Worm (Caenorhabditis elegans): ENCODE results near the gene C25H3.16.
A peak's percentile ranks its signal among the peaks of the same experiment; 100 is the strongest.

The C25H3.16 gene

ce11 chrII:5665991-5666390 lies at the start of gene C25H3.16:
TSS of gene C25H3.16 (plus strand) at chrII:5666291.
- TF ChIP-seq dmd-8 (GFP tag; IDR thresholded peaks at IDR 0.05) = no peak
- TF ChIP-seq mdt-29 (GFP tag; IDR thresholded peaks at IDR 0.05) = no peak
- no peak for TF ChIP-seq fos-1 (tag; optimal IDR thresholded peaks at IDR 0.05)
- no peak for TF ChIP-seq nhr-237 (tag; optimal IDR thresholded peaks at IDR 0.05)
- TF ChIP-seq saeg-2 (GFP tag; IDR thresholded peaks at IDR 0.05) = no peak
- no peak for TF ChIP-seq mxl-3 (GFP tag; optimal IDR thresholded peaks at IDR 0.05)
- TF ChIP-seq jun-1 (tag; optimal IDR thresholded peaks at IDR 0.05) = no peak
- no peak for TF ChIP-seq ceh-62 (tag; optimal IDR thresholded peaks at IDR 0.05)
- no peak for TF ChIP-seq ztf-7 (tag; optimal IDR thresholded peaks at IDR 0.05)
- TF ChIP-seq hif-1 (tag; optimal IDR thresholded peaks at IDR 0.05) = no peak
- no peak for TF ChIP-seq tag-97 (GFP tag; IDR thresholded peaks at IDR 0.05)
- TF ChIP-seq F26F4.8 (GFP tag; conservative IDR thresholded peaks at IDR 0.05) = no peak
- no peak for TF ChIP-seq madf-5 (GFP tag; IDR thresholded peaks at IDR 0.05)
- TF ChIP-seq mes-2 (tag; optimal IDR thresholded peaks at IDR 0.05; ENCODE audit: poor library complexity, severe bottlenecking) = no peak
- TF ChIP-seq T20F7.1 (GFP tag; optimal IDR thresholded peaks at IDR 0.05) = no peak
- no peak for TF ChIP-seq unc-39 (tag; optimal IDR thresholded peaks at IDR 0.05)
- no peak for TF ChIP-seq lim-7 (GFP tag; IDR thresholded peaks at IDR 0.05)
- no peak for TF ChIP-seq attf-4 (tag; optimal IDR thresholded peaks at IDR 0.05)
- TF ChIP-seq lin-1 (GFP tag; IDR thresholded peaks at IDR 0.05) = no peak
- no peak for TF ChIP-seq nhr-76 (tag; optimal IDR thresholded peaks at IDR 0.05)

- TF ChIP-seq ama-1 (optimal IDR thresholded peaks at IDR 0.05) (peak; percentile 5), dmd-6 (GFP tag; IDR thresholded peaks at IDR 0.05) (no peak), jun-1 (tag; optimal IDR thresholded peaks at IDR 0.05) (no peak), nhr-48 (tag; optimal IDR thresholded peaks at IDR 0.05) (no peak), ceh-32 (tag; optimal IDR thresholded peaks at IDR 0.05; ENCODE audit: poor library complexity) (no peak), daf-16 (GFP tag; optimal IDR thresholded peaks at IDR 0.05) (no peak), daf-16 (tag; optimal IDR thresholded peaks at IDR 0.05) (peak; percentile 65), duxl-1 (tag; optimal IDR thresholded peaks at IDR 0.05; ENCODE audit: poor library complexity) (peak; percentile 50), hlh-30 (tag; optimal IDR thresholded peaks at IDR 0.05; ENCODE audit: insufficient read depth) (peak; percentile 15), hlh-11 (tag; optimal IDR thresholded peaks at IDR 0.05) (no peak), nhr-41 (GFP tag; IDR thresholded peaks at IDR 0.05) (no peak), arid-1 (GFP tag; conservative IDR thresholded peaks at IDR 0.05) (no peak), lin-1 (GFP tag; IDR thresholded peaks at IDR 0.05) (no peak), dmd-8 (GFP tag; IDR thresholded peaks at IDR 0.05) (no peak), aha-1 (tag) (peak; percentile 37), lim-7 (GFP tag; IDR thresholded peaks at IDR 0.05) (no peak), snpc-1.2 (GFP tag; IDR thresholded peaks at IDR 0.05) (no peak), lsy-2 (tag; optimal IDR thresholded peaks at IDR 0.05) (peak in 1 of 2 experiments; percentile 6), dve-1 (tag; optimal IDR thresholded peaks at IDR 0.05; ENCODE audit: insufficient read depth) (peak; percentile 47), nhr-28 (tag; optimal IDR thresholded peaks at IDR 0.05) (peak; percentile 41), spr-1 (tag; optimal IDR thresholded peaks at IDR 0.05) (peak; percentile 17), T20F7.1 (GFP tag; optimal IDR thresholded peaks at IDR 0.05) (peak; percentile 54), mep-1 (tag; optimal IDR thresholded peaks at IDR 0.05) (peak; percentile 49), nhr-25 (tag; optimal IDR thresholded peaks at IDR 0.05; ENCODE audit: borderline replicate concordance, insufficient read depth) (no peak), nhr-6 (tag; optimal IDR thresholded peaks at IDR 0.05) (peak; percentile 28)
Measured at ce11 chrII:5619298-5619697, 46.8 kb upstream of the C25H3.16 start, which contains the start of gene dhs-6. TSS of gene dhs-6 (minus strand) at chrII:5619319.

Data from whole organism, L4 larva.